Worm (Caenorhabditis elegans) whole organism, L2 larva: Measurements from ENCODE around the gene tag-276.

Source experiments
- C34F6.9 ChIP-seq: fragments of 150-350 bp; optimal IDR thresholded peaks from 2 replicates; lab custom pipeline; 2014; ENCODE audit warnings: missing biosample characterization, missing genetic modification characterization
- blmp-1 ChIP-seq: sonication (generic microtip); optimal IDR thresholded peaks from 2 replicates; lab custom pipeline; 2017; ENCODE audit warnings: missing genetic modification characterization, mild to moderate bottlenecking, missing compliant biosample characterization, antibody characterized with exemption, moderate library complexity; ENCODE audit not compliant: insufficient read depth
- dmd-4 ChIP-seq: sonication (generic microtip); optimal IDR thresholded peaks from 2 replicates; lab custom pipeline; 2017; ENCODE audit warnings: missing biosample characterization, missing genetic modification characterization
- egl-27 ChIP-seq: sonication (generic microtip); optimal IDR thresholded peaks from 3 replicates; lab custom pipeline; 2017; ENCODE audit warnings: missing biosample characterization, missing genetic modification reagents, missing genetic modification characterization
- elt-1 ChIP-seq: fragments of 150-350 bp; optimal IDR thresholded peaks from 2 replicates; lab custom pipeline; 2014; ENCODE audit warnings: missing biosample characterization, missing genetic modification characterization
- fos-1 ChIP-seq: fragments of 150-350 bp; optimal IDR thresholded peaks from 2 replicates; lab custom pipeline; 2014; ENCODE audit warnings: missing biosample characterization, missing genetic modification characterization
- nhr-11 ChIP-seq: fragments of 150-350 bp; optimal IDR thresholded peaks from 2 replicates; lab custom pipeline; 2014; ENCODE audit warnings: missing biosample characterization, missing genetic modification characterization
- nhr-12 ChIP-seq: fragments of 150-350 bp; optimal IDR thresholded peaks from 2 replicates; lab custom pipeline; 2014; ENCODE audit warnings: missing biosample characterization, missing genetic modification characterization
- sma-3 ChIP-seq: sonication (generic microtip); optimal IDR thresholded peaks from 2 replicates; lab custom pipeline; 2016; ENCODE audit warnings: missing genetic modification reagents, missing genetic modification characterization, missing compliant biosample characterization
- snpc-4 ChIP-seq: fragments of 150-350 bp; optimal IDR thresholded peaks from 2 replicates; lab custom pipeline; 2014; ENCODE audit warnings: missing biosample characterization, missing genetic modification characterization
- zag-1 ChIP-seq: fragments of 150-350 bp; optimal IDR thresholded peaks from 2 replicates; lab custom pipeline; 2014; ENCODE audit warnings: missing biosample characterization, missing genetic modification characterization
- ztf-1 ChIP-seq: fragments of 200-800 bp; sonication (Bioruptor generic); conservative IDR thresholded peaks from 2 replicates; pipeline ENCODE4 v1.3.6; 2022; ENCODE audit warnings: missing genetic modification characterization, missing compliant biosample characterization
- ztf-4 ChIP-seq: fragments of 150-350 bp; optimal IDR thresholded peaks from 2 replicates; lab custom pipeline; 2014; ENCODE audit warnings: missing biosample characterization, missing genetic modification characterization

ce11 chrII:12208741-12209140 lies 40.2 kb downstream of the tag-276 start:
- TF ChIP-seq ztf-1 (no peak), fos-1 (tag; lab: Kevin White, UChicago) (no peak), sma-3 (GFP tag; lab: Kevin White, UChicago) (no peak), blmp-1 (no peak), zag-1 (tag; lab: Kevin White, UChicago) (no peak), ztf-4 (tag; lab: Kevin White, UChicago) (no peak), snpc-4 (no peak), nhr-12 (tag; lab: Kevin White, UChicago) (no peak), nhr-11 (tag; lab: Kevin White, UChicago) (no peak), egl-27 (tag; lab: Kevin White, UChicago) (no peak), elt-1 (no peak), dmd-4 (tag; lab: Kevin White, UChicago) (no peak), C34F6.9 (tag; lab: Kevin White, UChicago) (no peak)
